Fruit fly (Drosophila melanogaster): ENCODE measurements around the gene TotM.
A peak's percentile ranks its signal among the peaks of the same experiment; 100 is the strongest.

DNA sequence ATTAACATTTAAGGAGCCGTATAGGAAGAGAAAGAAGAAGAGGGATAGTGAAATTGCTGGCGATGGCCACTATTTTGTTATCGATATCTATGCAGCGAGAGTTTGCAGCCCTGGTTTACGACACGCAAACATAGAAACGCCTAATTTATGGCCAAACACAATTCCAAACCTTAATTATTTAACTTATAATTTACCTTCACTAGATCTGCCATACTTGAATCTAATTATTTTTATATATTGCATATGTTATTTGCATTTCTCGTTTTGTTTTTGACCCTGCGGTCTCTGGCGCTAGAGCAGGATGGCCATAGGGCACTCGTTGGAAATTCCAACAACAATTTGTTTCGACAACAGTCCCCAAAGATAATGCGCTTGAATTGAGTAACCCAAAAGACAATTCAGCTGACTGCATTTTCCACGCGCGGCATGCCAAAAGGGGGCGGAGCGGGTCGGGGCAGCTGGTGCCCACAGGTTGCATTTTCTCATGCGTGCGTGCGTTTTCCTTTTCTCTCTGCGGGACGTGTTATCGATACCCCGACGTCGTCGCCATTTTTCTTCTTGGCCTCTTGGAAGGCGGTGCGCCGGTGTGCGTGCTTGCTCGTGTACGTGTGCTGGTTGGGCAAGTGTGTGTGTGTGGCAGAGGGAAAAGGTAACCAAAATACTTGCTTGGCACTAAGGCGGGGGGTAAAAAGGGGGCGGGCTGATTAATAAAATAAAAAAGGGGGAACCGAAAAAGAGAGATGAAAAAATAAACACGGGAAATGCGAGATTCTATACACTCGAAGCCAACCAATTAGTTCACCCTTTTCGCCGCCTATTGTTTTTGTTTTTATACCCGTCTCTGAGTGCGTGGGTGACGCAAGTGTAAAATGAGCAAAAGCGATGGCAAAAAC, 4.5 kb upstream of the TotM start:
- no peak for TF ChIP-seq Pif1A (GFP tag; optimal IDR thresholded peaks at IDR 0.05)
- peak; percentile 67 for TF ChIP-seq CG8159 (tag; optimal IDR thresholded peaks at IDR 0.05)
- TF ChIP-seq CG4496 (GFP tag; IDR thresholded peaks at IDR 0.05): peak; percentile 94
- peak; percentile 85 for TF ChIP-seq rn (GFP tag; IDR thresholded peaks at IDR 0.05)
- peak; percentile 54 for TF ChIP-seq CG9948 (tag; optimal IDR thresholded peaks at IDR 0.05)
- TF ChIP-seq Pif1B (GFP tag; optimal IDR thresholded peaks at IDR 0.05): peak; percentile 52
- peak; percentile 57 for TF ChIP-seq CG34367 (tag; optimal IDR thresholded peaks at IDR 0.05)
- peak; percentile 92 for TF ChIP-seq CG12605 (GFP tag; IDR thresholded peaks at IDR 0.05)
- peak; percentile 82 for TF ChIP-seq Snoo (tag; optimal IDR thresholded peaks at IDR 0.05)
- TF ChIP-seq EcR (GFP tag; optimal IDR thresholded peaks at IDR 0.05): peak; percentile 42
